Worm (Caenorhabditis elegans) whole organism, L4 larva: ENCODE measurements around the gene pfk-1.2.

Experiments used
- D1046.2 ChIP-seq: fragments of 200-800 bp; sonication (Bioruptor generic); IDR thresholded peaks from 2 replicates; pipeline ENCODE4 v1.3.6; 2022; ENCODE audit warnings: missing genetic modification characterization, missing compliant biosample characterization
- F49E8.2 ChIP-seq: sonication (generic microtip); optimal IDR thresholded peaks from 2 replicates; lab custom pipeline; 2016; ENCODE audit warnings: missing compliant biosample characterization, mild to moderate bottlenecking, missing genetic modification characterization, borderline replicate concordance
- Y5F2A.4 ChIP-seq: fragments of 200-800 bp; sonication (Bioruptor generic); optimal IDR thresholded peaks from 2 replicates; lab custom pipeline; 2018; ENCODE audit warnings: mild to moderate bottlenecking, missing genetic modification characterization, missing compliant biosample characterization
- Y75B8A.6 ChIP-seq: fragments of 200-800 bp; sonication (Bioruptor generic); IDR thresholded peaks from 2 replicates; pipeline ENCODE4 v1.3.6; 2022; ENCODE audit warnings: missing genetic modification reagents, missing genetic modification characterization, missing compliant biosample characterization
- attf-4 ChIP-seq: sonication (generic microtip); optimal IDR thresholded peaks from 3 replicates; lab custom pipeline; 2017; ENCODE audit warnings: missing biosample characterization, missing genetic modification characterization
- ceh-20 ChIP-seq: fragments of 200-800 bp; sonication (Bioruptor generic); IDR thresholded peaks from 2 replicates; pipeline ENCODE4 v1.3.6; 2022; ENCODE audit warnings: missing genetic modification reagents, missing genetic modification characterization, missing compliant biosample characterization
- ceh-32 ChIP-seq: sonication (generic microtip); optimal IDR thresholded peaks from 2 replicates; lab custom pipeline; 2016; ENCODE audit warnings: mild to moderate bottlenecking, missing genetic modification characterization, missing compliant biosample characterization; ENCODE audit not compliant: poor library complexity
- ceh-44 ChIP-seq: fragments of 200-800 bp; sonication (Bioruptor generic); IDR thresholded peaks from 2 replicates; pipeline ENCODE4 v1.3.6; 2022; ENCODE audit warnings: missing genetic modification reagents, missing genetic modification characterization, missing compliant biosample characterization
- ceh-82 ChIP-seq: sonication (generic microtip); optimal IDR thresholded peaks from 2 replicates; lab custom pipeline; 2017; ENCODE audit warnings: missing biosample characterization, missing genetic modification characterization
- ctbp-1 ChIP-seq: fragments of 200-800 bp; sonication (Bioruptor generic); IDR thresholded peaks from 2 replicates; pipeline ENCODE4 v1.3.6; 2022; ENCODE audit warnings: missing genetic modification reagents, missing genetic modification characterization, missing compliant biosample characterization
- daf-16 ChIP-seq, 3 experiments: sonication (generic microtip); optimal IDR thresholded peaks; 2 replicates each; lab custom pipeline; 2016 to 2017; ENCODE audit warnings: missing genetic modification characterization in 3 of 3, missing genetic modification reagents in 3 of 3, mild to moderate bottlenecking in 2 of 3, missing compliant biosample characterization in 2 of 3, missing biosample characterization in 1 of 3, moderate library complexity in 1 of 3
- daf-19 ChIP-seq: fragments of 200-800 bp; sonication (Bioruptor generic); conservative IDR thresholded peaks from 2 replicates; pipeline ENCODE4 v1.3.6; 2022; ENCODE audit warnings: missing genetic modification characterization, missing compliant biosample characterization
- dmd-6 ChIP-seq: fragments of 200-800 bp; sonication (Bioruptor generic); IDR thresholded peaks from 2 replicates; pipeline ENCODE4 v1.3.6; 2022; ENCODE audit warnings: missing genetic modification reagents, missing genetic modification characterization, missing compliant biosample characterization
- dmd-8 ChIP-seq: fragments of 200-800 bp; sonication (Bioruptor generic); IDR thresholded peaks from 2 replicates; pipeline ENCODE4 v1.3.6; 2022; ENCODE audit warnings: missing genetic modification characterization, missing compliant biosample characterization
- dve-1 ChIP-seq: sonication (generic microtip); optimal IDR thresholded peaks from 2 replicates; lab custom pipeline; 2017; ENCODE audit warnings: antibody characterized with exemption, mild to moderate bottlenecking, missing genetic modification characterization, missing compliant biosample characterization; ENCODE audit not compliant: insufficient read depth
- egl-27 ChIP-seq: sonication (generic microtip); optimal IDR thresholded peaks from 3 replicates; lab custom pipeline; 2017; ENCODE audit warnings: missing biosample characterization, missing genetic modification reagents, missing genetic modification characterization
- egl-43 ChIP-seq: fragments of 200-800 bp; sonication (Bioruptor generic); IDR thresholded peaks from 2 replicates; pipeline ENCODE4 v1.3.6; 2022; ENCODE audit warnings: missing genetic modification reagents, missing genetic modification characterization, missing compliant biosample characterization
- gei-8 ChIP-seq: fragments of 200-800 bp; sonication (Bioruptor generic); optimal IDR thresholded peaks from 2 replicates; lab custom pipeline; 2018; ENCODE audit warnings: mild to moderate bottlenecking, missing genetic modification characterization, missing compliant biosample characterization
- hlh-11 ChIP-seq: fragments of 200-800 bp; sonication (Bioruptor generic); optimal IDR thresholded peaks from 2 replicates; lab custom pipeline; 2018; ENCODE audit warnings: mild to moderate bottlenecking, missing genetic modification characterization, missing compliant biosample characterization
- lin-39 ChIP-seq: fragments of 150-350 bp; optimal IDR thresholded peaks from 2 replicates; lab custom pipeline; 2014; ENCODE audit warnings: missing biosample characterization, missing genetic modification reagents, missing genetic modification characterization
- lsy-2 ChIP-seq, 2 experiments: fragments of 150-350 bp in 1 of 2; sonication (generic microtip) in 1 of 2; optimal IDR thresholded peaks; 2 replicates each; lab custom pipeline; 2014 to 2017; ENCODE audit warnings: missing biosample characterization in 2 of 2, missing genetic modification characterization in 2 of 2
- madf-9 ChIP-seq: fragments of 200-800 bp; sonication (Bioruptor generic); conservative IDR thresholded peaks from 2 replicates; pipeline ENCODE4 v1.3.6; 2022; ENCODE audit warnings: missing genetic modification reagents, missing genetic modification characterization, missing compliant biosample characterization
- mep-1 ChIP-seq: fragments of 150-350 bp; sonication (generic microtip); optimal IDR thresholded peaks from 3 replicates; lab custom pipeline; 2014; ENCODE audit warnings: missing biosample characterization, missing genetic modification characterization
- mxl-2 ChIP-seq: fragments of 200-800 bp; sonication (Bioruptor generic); conservative IDR thresholded peaks from 2 replicates; pipeline ENCODE4 v1.3.6; 2022; ENCODE audit warnings: missing genetic modification reagents, missing genetic modification characterization, missing compliant biosample characterization
- nhr-10 ChIP-seq: fragments of 150-350 bp; optimal IDR thresholded peaks from 2 replicates; lab custom pipeline; 2014; ENCODE audit warnings: missing biosample characterization, missing genetic modification characterization
- nhr-237 ChIP-seq: sonication (generic microtip); optimal IDR thresholded peaks from 2 replicates; lab custom pipeline; 2017; ENCODE audit warnings: missing biosample characterization, missing genetic modification characterization
- nhr-28 ChIP-seq: fragments of 150-350 bp; optimal IDR thresholded peaks from 2 replicates; lab custom pipeline; 2014; ENCODE audit warnings: missing biosample characterization, missing genetic modification characterization
- nhr-48 ChIP-seq: sonication (generic microtip); optimal IDR thresholded peaks from 2 replicates; lab custom pipeline; 2016; ENCODE audit warnings: mild to moderate bottlenecking, missing genetic modification characterization, missing compliant biosample characterization
- nhr-76 ChIP-seq: fragments of 150-350 bp; optimal IDR thresholded peaks from 2 replicates; lab custom pipeline; 2014; ENCODE audit warnings: missing biosample characterization, missing genetic modification characterization
- pha-4 ChIP-seq, 2 experiments: fragments of 150-350 bp in 1 of 2; fragments of 200-800 bp in 1 of 2; sonication (Bioruptor generic) in 1 of 2; IDR thresholded peaks in 1 of 2; optimal IDR thresholded peaks in 1 of 2; 2 replicates each; pipeline versions ENCODE4 v1.3.6 to Lab custom; 2014 to 2022; ENCODE audit warnings: missing genetic modification characterization in 2 of 2, missing genetic modification reagents in 2 of 2, missing biosample characterization in 1 of 2, missing compliant biosample characterization in 1 of 2
- php-3 ChIP-seq: fragments of 200-800 bp; sonication (Bioruptor generic); IDR thresholded peaks from 2 replicates; pipeline ENCODE4 v1.3.6; 2022; ENCODE audit warnings: missing genetic modification reagents, missing genetic modification characterization, missing compliant biosample characterization
- pqm-1 ChIP-seq: sonication (generic microtip); optimal IDR thresholded peaks from 2 replicates; lab custom pipeline; 2017; ENCODE audit warnings: missing biosample characterization, missing genetic modification characterization
- rbr-2 ChIP-seq: sonication (generic microtip); optimal IDR thresholded peaks from 2 replicates; lab custom pipeline; 2016; ENCODE audit warnings: missing genotype, missing genetic modification characterization, missing compliant biosample characterization
- set-16 ChIP-seq: fragments of 200-800 bp; sonication (Bioruptor generic); IDR thresholded peaks from 2 replicates; pipeline ENCODE4 v1.3.6; 2022; ENCODE audit warnings: missing genetic modification reagents, missing genetic modification characterization, missing compliant biosample characterization
- skn-1 ChIP-seq: fragments of 150-350 bp; optimal IDR thresholded peaks from 2 replicates; lab custom pipeline; 2014; ENCODE audit warnings: missing biosample characterization, missing genetic modification characterization
- tag-97 ChIP-seq: fragments of 200-800 bp; sonication (Bioruptor generic); IDR thresholded peaks from 2 replicates; pipeline ENCODE4 v1.3.6; 2022; ENCODE audit warnings: missing genetic modification characterization, missing compliant biosample characterization
- tra-1 ChIP-seq: fragments of 200-800 bp; sonication (Bioruptor generic); IDR thresholded peaks from 2 replicates; pipeline ENCODE4 v1.3.6; 2022; ENCODE audit warnings: missing genetic modification reagents, missing genetic modification characterization, missing compliant biosample characterization
- unc-39 ChIP-seq: sonication (generic microtip); optimal IDR thresholded peaks from 2 replicates; lab custom pipeline; 2017; ENCODE audit warnings: missing biosample characterization, missing genetic modification characterization
- zip-11 ChIP-seq: fragments of 200-800 bp; sonication (Bioruptor generic); IDR thresholded peaks from 2 replicates; pipeline ENCODE4 v1.3.6; 2022; ENCODE audit warnings: missing genetic modification characterization, missing compliant biosample characterization
- ztf-11 ChIP-seq: fragments of 150-350 bp; optimal IDR thresholded peaks from 2 replicates; lab custom pipeline; 2014; ENCODE audit warnings: missing biosample characterization, missing genetic modification characterization

The pfk-1.2 gene

ce11 chrV:9491440-9492160, 40.0 kb upstream of the pfk-1.2 start, which contains the start of gene K06A4.7 (continued):
- no peak for TF ChIP-seq pha-4 (GFP tag; IDR thresholded peaks at IDR 0.05; lab: Robert Waterston, UW)
- no peak for TF ChIP-seq pha-4 (tag; optimal IDR thresholded peaks at IDR 0.05; lab: Kevin White, UChicago)
- peak; percentile 48 for TF ChIP-seq nhr-28 (tag; lab: Kevin White, UChicago)
- no peak for TF ChIP-seq ceh-82 (tag; lab: Kevin White, UChicago)
- no peak for TF ChIP-seq set-16 (GFP tag; lab: Robert Waterston, UW)
- no peak for TF ChIP-seq lin-39 (tag; lab: Kevin White, UChicago)
- no peak for TF ChIP-seq dmd-8 (GFP tag; lab: Robert Waterston, UW)
- TF ChIP-seq tra-1 (GFP tag; lab: Robert Waterston, UW), result no peak
- TF ChIP-seq nhr-48, result no peak
- no peak for TF ChIP-seq gei-8 (GFP tag; lab: Kevin White, UChicago)
- no peak for TF ChIP-seq egl-27
- TF ChIP-seq tag-97, result no peak
- TF ChIP-seq mep-1, result no peak
- TF ChIP-seq rbr-2 (tag; lab: Kevin White, UChicago), result no peak
- TF ChIP-seq lsy-2 (tag; optimal IDR thresholded peaks at IDR 0.05; lab: Kevin White, UChicago), result no peak
- TF ChIP-seq php-3 (GFP tag; lab: Robert Waterston, UW), result no peak; the same call in 1 of the 2 replicates
- peak; percentile 76 for TF ChIP-seq hlh-11
- no peak for TF ChIP-seq nhr-76
- no peak for TF ChIP-seq egl-43 (GFP tag; lab: Robert Waterston, UW)
- no peak for TF ChIP-seq F49E8.2
- TF ChIP-seq ztf-11 (tag; lab: Kevin White, UChicago), result no peak
- no peak for TF ChIP-seq ceh-20
- no peak for TF ChIP-seq zip-11 (GFP tag; lab: Robert Waterston, UW)

- TF ChIP-seq nhr-28 (tag; lab: Kevin White, UChicago) (peak; percentile 26), dmd-6 (peak; percentile 68), ctbp-1 (GFP tag; lab: Robert Waterston, UW) (no peak), dve-1 (tag; lab: Kevin White, UChicago) (peak; percentile 56), mxl-2 (no peak), hlh-11 (peak; percentile 35), nhr-237 (tag; lab: Kevin White, UChicago) (no peak), pqm-1 (tag; lab: Kevin White, UChicago) (peak; percentile 19), D1046.2 (GFP tag; lab: Robert Waterston, UW) (no peak), daf-16 (GFP tag; optimal IDR thresholded peaks at IDR 0.05; lab: Kevin White, UChicago) (no peak), daf-16 (tag; optimal IDR thresholded peaks at IDR 0.05; lab: Kevin White, UChicago) (peak; percentile 26)
- TF ChIP-seq, all 104 proteins: peak for 6
Measured at ce11 chrV:9492460-9492859, 39.1 kb upstream of the pfk-1.2 start.

ce11 chrV:9496742-9497141, 34.9 kb upstream of the pfk-1.2 start, which contains the start of gene gsnl-1:
gsnl-1 (plus strand) TSS chrV:9497042.
- no peak for TF ChIP-seq Y5F2A.4 (GFP tag; lab: Kevin White, UChicago)
- TF ChIP-seq daf-16 (GFP tag; optimal IDR thresholded peaks at IDR 0.05; lab: Kevin White, UChicago), result peak in 1 of 2 experiments; percentile 37
- TF ChIP-seq daf-16 (tag; optimal IDR thresholded peaks at IDR 0.05; lab: Kevin White, UChicago), result no peak

ce11 chrV:9499295-9499694, 32.3 kb upstream of the pfk-1.2 start:
- TF ChIP-seq ceh-44 (GFP tag; lab: Robert Waterston, UW) (no peak), attf-4 (tag; lab: Kevin White, UChicago) (no peak), Y75B8A.6 (GFP tag; lab: Robert Waterston, UW) (no peak), dve-1 (tag; lab: Kevin White, UChicago) (no peak), nhr-10 (tag; lab: Kevin White, UChicago) (no peak), unc-39 (tag; lab: Kevin White, UChicago) (no peak), ceh-32 (no peak), nhr-28 (tag; lab: Kevin White, UChicago) (no peak), skn-1 (tag; lab: Kevin White, UChicago) (no peak), daf-19 (GFP tag; lab: Robert Waterston, UW) (no peak), madf-9 (GFP tag; lab: Robert Waterston, UW) (no peak)
